Worm (Caenorhabditis elegans): Measurements from ENCODE around the gene abhd-3.2.

abhd-3.2 gene

DNA sequence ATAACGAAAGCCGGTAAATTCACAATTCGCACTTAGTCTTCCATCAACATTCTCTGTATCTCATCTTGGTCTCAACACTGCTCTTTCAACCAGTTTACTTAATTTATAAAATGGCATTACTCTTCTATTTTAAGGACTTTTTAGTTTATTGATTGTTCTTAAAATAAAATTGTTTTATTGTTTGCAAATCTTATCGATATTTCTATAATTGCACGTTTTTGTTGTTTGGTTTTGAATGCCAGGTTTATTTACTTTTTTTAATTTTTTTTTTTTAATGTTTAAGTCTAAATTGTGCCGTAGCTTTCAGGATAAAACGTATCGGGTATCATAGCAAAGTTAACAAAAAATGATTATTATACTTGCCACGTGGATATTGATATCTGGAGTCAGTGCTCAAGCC is 20.2 kb downstream of the abhd-3.2 start, which contains the start of gene chil-10:
Gene chil-10 (plus strand): TSS at position 301 of the 400 bp plus-strand sequence.
- TF ChIP-seq lin-13 (GFP tag; optimal IDR thresholded peaks at IDR 0.05) (no peak), aly-2 (tag; optimal IDR thresholded peaks at IDR 0.05) (no peak), alr-1 (tag; optimal IDR thresholded peaks at IDR 0.05) (no peak), lsy-2 (tag; optimal IDR thresholded peaks at IDR 0.05) (no peak), dmd-4 (tag; optimal IDR thresholded peaks at IDR 0.05) (no peak), elt-1 (tag; optimal IDR thresholded peaks at IDR 0.05) (no peak), F13H6.1 (tag; optimal IDR thresholded peaks at IDR 0.05) (no peak), nhr-12 (tag; optimal IDR thresholded peaks at IDR 0.05) (no peak), ztf-4 (tag; optimal IDR thresholded peaks at IDR 0.05) (no peak)

DNA sequence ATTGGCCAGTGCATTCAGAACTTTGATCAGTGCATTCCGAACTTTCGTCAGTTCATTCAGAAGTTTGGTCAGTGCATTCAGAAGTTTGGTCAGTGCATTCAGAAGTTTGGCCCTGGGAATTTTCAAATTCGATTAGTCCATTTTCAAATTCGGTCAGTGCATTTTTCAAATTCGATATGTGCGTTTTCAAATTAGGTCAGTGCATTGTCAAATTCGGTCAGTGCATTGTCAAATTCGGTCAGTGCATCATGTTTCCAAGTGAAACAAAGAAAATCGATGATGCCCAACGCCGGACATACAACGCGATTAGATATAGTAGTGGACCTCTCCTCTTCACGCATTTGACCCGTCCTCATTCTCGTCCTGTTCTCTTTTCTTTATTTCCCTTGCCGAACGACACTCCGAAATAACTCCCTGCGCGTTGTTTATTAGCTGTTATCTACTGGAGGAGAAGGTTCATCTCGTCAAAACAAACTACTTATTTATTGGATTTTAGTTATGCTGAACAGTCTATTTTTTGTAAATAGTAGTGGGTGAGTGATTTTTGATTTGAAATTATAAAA is 23.2 kb downstream of the abhd-3.2 start, which contains the start of gene apm-3:
Gene apm-3 (plus strand): TSS at position 477 of the 563 bp plus-strand sequence.
- TF ChIP-seq unc-55 (GFP tag; optimal IDR thresholded peaks at IDR 0.05): peak; percentile 48
- TF ChIP-seq lsy-2 (tag; optimal IDR thresholded peaks at IDR 0.05): peak in 1 of 2 experiments; percentile 41
- peak; percentile 15 for TF ChIP-seq crh-2 (tag; optimal IDR thresholded peaks at IDR 0.05)
- no peak for TF ChIP-seq sma-3 (GFP tag; optimal IDR thresholded peaks at IDR 0.05)
- TF ChIP-seq C34F6.9 (tag; optimal IDR thresholded peaks at IDR 0.05): peak; percentile 55
- peak; percentile 5 for TF ChIP-seq lin-13 (GFP tag; optimal IDR thresholded peaks at IDR 0.05)
- peak; percentile 30 for TF ChIP-seq sma-9 (GFP tag; optimal IDR thresholded peaks at IDR 0.05)
- no peak for TF ChIP-seq sma-9 (tag; optimal IDR thresholded peaks at IDR 0.05)
- no peak for TF ChIP-seq nhr-10 (tag; optimal IDR thresholded peaks at IDR 0.05)
- TF ChIP-seq sem-4 (tag; optimal IDR thresholded peaks at IDR 0.05): no peak
- TF ChIP-seq nhr-129 (tag; optimal IDR thresholded peaks at IDR 0.05): peak; percentile 58

DNA sequence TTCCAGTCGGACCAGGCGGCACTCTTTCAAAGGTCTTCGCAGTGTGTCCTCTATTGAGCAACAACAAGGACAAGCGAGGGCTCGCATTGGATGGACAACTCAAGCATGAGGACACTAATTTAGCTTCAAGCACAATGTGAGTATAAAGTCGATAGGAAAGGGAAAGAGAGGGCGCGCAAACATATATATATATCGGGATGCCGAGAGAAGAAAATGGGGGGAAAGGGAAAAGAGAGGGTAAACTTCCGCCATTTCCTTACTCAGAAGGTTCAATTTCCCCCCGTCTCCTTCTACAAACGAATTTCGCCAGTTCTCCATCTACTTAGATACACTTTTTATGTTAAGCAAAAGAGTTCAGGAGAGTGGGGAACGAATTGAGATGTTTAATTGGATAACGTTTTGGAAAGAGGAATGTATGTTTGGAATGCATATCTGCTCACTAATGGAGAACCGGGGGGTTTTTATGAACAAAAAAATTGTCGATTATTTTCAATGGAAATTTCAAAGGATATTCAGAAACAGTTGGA is 25.2 kb downstream of the abhd-3.2 start:
- TF ChIP-seq C34F6.9 (tag; optimal IDR thresholded peaks at IDR 0.05) (peak; percentile 32), nhr-6 (tag; optimal IDR thresholded peaks at IDR 0.05) (no peak), R02D3.7 (tag; optimal IDR thresholded peaks at IDR 0.05) (no peak), sma-9 (GFP tag; optimal IDR thresholded peaks at IDR 0.05) (peak; percentile 19), sma-9 (tag; optimal IDR thresholded peaks at IDR 0.05) (no peak), nhr-12 (tag; optimal IDR thresholded peaks at IDR 0.05) (no peak), nhr-21 (tag; optimal IDR thresholded peaks at IDR 0.05) (no peak), lsy-2 (tag; optimal IDR thresholded peaks at IDR 0.05) (peak in 1 of 2 experiments; percentile 23), F13H6.1 (tag; optimal IDR thresholded peaks at IDR 0.05) (peak; percentile 16), nhr-77 (tag; optimal IDR thresholded peaks at IDR 0.05) (no peak), sma-3 (GFP tag; optimal IDR thresholded peaks at IDR 0.05) (no peak), mab-5 (tag; optimal IDR thresholded peaks at IDR 0.05) (no peak), nhr-10 (tag; optimal IDR thresholded peaks at IDR 0.05) (no peak), snpc-4 (tag; optimal IDR thresholded peaks at IDR 0.05) (no peak), sem-4 (tag; optimal IDR thresholded peaks at IDR 0.05) (no peak), nhr-11 (tag; optimal IDR thresholded peaks at IDR 0.05) (no peak), unc-55 (GFP tag; optimal IDR thresholded peaks at IDR 0.05) (peak; percentile 5)

- TF ChIP-seq nhr-11 (tag; optimal IDR thresholded peaks at IDR 0.05) (no peak), fos-1 (tag; optimal IDR thresholded peaks at IDR 0.05) (no peak), mdl-1 (tag; optimal IDR thresholded peaks at IDR 0.05) (no peak), peb-1 (tag; optimal IDR thresholded peaks at IDR 0.05) (no peak), lin-39 (tag; optimal IDR thresholded peaks at IDR 0.05) (no peak), dmd-4 (tag; optimal IDR thresholded peaks at IDR 0.05) (no peak)
These were observed 27.3 kb downstream of the abhd-3.2 start, which contains the start of gene arr-1 for ce11 chrX:950482-950881. Gene arr-1, plus strand, starts transcription at chrX:950782.

- TF ChIP-seq dmd-4 (tag; optimal IDR thresholded peaks at IDR 0.05): no peak
- peak; percentile 84 for TF ChIP-seq ceh-16 (tag; optimal IDR thresholded peaks at IDR 0.05)
- no peak for TF ChIP-seq nhr-12 (tag; optimal IDR thresholded peaks at IDR 0.05)
- peak; percentile 96 for TF ChIP-seq F13H6.1 (tag; optimal IDR thresholded peaks at IDR 0.05)
- peak; percentile 13 for TF ChIP-seq ZK546.5 (tag; optimal IDR thresholded peaks at IDR 0.05)
- TF ChIP-seq lin-11 (tag; optimal IDR thresholded peaks at IDR 0.05): peak; percentile 83
- peak; percentile 87 for TF ChIP-seq nhr-21 (tag; optimal IDR thresholded peaks at IDR 0.05)
- peak; percentile 84 for TF ChIP-seq fos-1 (tag; optimal IDR thresholded peaks at IDR 0.05)
- TF ChIP-seq ztf-1 (GFP tag; conservative IDR thresholded peaks at IDR 0.05): no peak
- peak; percentile 94 for TF ChIP-seq egl-27 (tag; optimal IDR thresholded peaks at IDR 0.05)
- TF ChIP-seq sem-4 (tag; optimal IDR thresholded peaks at IDR 0.05): peak; percentile 94
- peak; percentile 71 for TF ChIP-seq lin-39 (tag; optimal IDR thresholded peaks at IDR 0.05)
- TF ChIP-seq nhr-129 (tag; optimal IDR thresholded peaks at IDR 0.05): peak; percentile 98
- no peak for TF ChIP-seq R02D3.7 (tag; optimal IDR thresholded peaks at IDR 0.05)
- peak; percentile 75 for TF ChIP-seq nhr-25 (tag; optimal IDR thresholded peaks at IDR 0.05)
- peak; percentile 83 for TF ChIP-seq ztf-4 (tag; optimal IDR thresholded peaks at IDR 0.05)
- peak; percentile 73 for TF ChIP-seq aly-2 (tag; optimal IDR thresholded peaks at IDR 0.05)
- TF ChIP-seq mdl-1 (tag; optimal IDR thresholded peaks at IDR 0.05): peak in 1 of 2 experiments; percentile 82
- no peak for TF ChIP-seq nhr-237 (tag; optimal IDR thresholded peaks at IDR 0.05)
- no peak for TF ChIP-seq mbf-1 (tag; optimal IDR thresholded peaks at IDR 0.05)
- no peak for TF ChIP-seq nhr-11 (tag; optimal IDR thresholded peaks at IDR 0.05)
- TF ChIP-seq C34F6.9 (tag; optimal IDR thresholded peaks at IDR 0.05): peak; percentile 98
- TF ChIP-seq lin-13 (GFP tag; optimal IDR thresholded peaks at IDR 0.05): peak; percentile 91
- TF ChIP-seq Y55F3AM.14 (GFP tag; optimal IDR thresholded peaks at IDR 0.05): peak; percentile 91
- peak; percentile 85 for TF ChIP-seq crh-2 (tag; optimal IDR thresholded peaks at IDR 0.05)
- TF ChIP-seq ceh-82 (tag; optimal IDR thresholded peaks at IDR 0.05): no peak
- TF ChIP-seq sma-3 (GFP tag; optimal IDR thresholded peaks at IDR 0.05): peak; percentile 78
- no peak for TF ChIP-seq nhr-23 (tag; optimal IDR thresholded peaks at IDR 0.05)
- peak; percentile 58 for TF ChIP-seq nhr-10 (tag; optimal IDR thresholded peaks at IDR 0.05)
- TF ChIP-seq unc-62 (GFP tag; optimal IDR thresholded peaks at IDR 0.05): peak; percentile 51
These were observed 28.3 kb downstream of the abhd-3.2 start for ce11 chrX:949466-949865.

Data from whole organism, L2 larva.